Worm (Caenorhabditis elegans): ENCODE results near the gene ceh-89.
A peak's percentile ranks its signal among the peaks of the same experiment; 100 is the strongest.

Gene ceh-89

DNA sequence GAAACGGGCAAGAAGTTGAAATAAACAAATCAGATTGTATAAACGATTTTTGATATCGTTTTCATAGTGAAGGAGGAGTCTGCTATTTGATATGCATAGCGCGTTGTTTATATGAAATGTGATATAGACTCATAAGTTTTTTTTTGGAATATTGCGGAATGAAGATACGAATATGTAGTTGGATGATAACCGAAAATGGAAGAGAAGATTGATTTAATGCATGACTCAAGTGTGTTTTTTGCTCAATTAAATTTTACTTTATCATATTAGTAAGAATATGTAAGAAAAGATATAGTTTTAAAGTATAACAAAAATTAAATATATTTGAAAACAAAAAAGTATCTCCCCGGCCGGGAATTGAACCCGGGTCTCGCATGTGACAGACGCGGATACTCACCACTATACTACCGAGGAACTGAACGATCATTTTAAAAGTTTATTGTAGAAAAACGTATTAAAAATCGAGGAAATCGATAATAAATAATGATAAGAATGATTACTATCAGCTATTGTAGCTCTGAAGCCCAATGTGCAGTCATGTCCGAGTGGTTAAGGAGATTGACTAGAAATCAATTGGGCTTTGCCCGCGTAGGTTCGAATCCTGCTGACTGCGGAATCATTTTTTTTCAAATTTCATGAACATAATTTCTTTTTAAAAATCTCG is 20.1 kb downstream of the ceh-89 start, which contains the start of gene lgc-25 (continued):
- TF ChIP-seq F52B5.7 (tag; optimal IDR thresholded peaks at IDR 0.05) (no peak), attf-6 (GFP tag; IDR thresholded peaks at IDR 0.05) (no peak), rcor-1 (GFP tag; IDR thresholded peaks at IDR 0.05) (0 out of 2 replicates have a peak, but pooled peaks have one; percentile 45), F49E8.2 (tag; optimal IDR thresholded peaks at IDR 0.05; ENCODE audit: insufficient read depth) (no peak), tbx-9 (tag; optimal IDR thresholded peaks at IDR 0.05; ENCODE audit: borderline replicate concordance) (no peak), madf-3 (GFP tag; IDR thresholded peaks at IDR 0.05) (no peak), sptf-2 (GFP tag; optimal IDR thresholded peaks at IDR 0.05) (no peak), lir-1 (GFP tag; conservative IDR thresholded peaks at IDR 0.05) (peak; percentile 65), snpc-4 (GFP tag; optimal IDR thresholded peaks at IDR 0.05) (peak; percentile 73), snpc-4 (tag; optimal IDR thresholded peaks at IDR 0.05) (peak in 3 of 4 experiments; percentile 73 to 77 (median 74)), pha-4 (tag; optimal IDR thresholded peaks at IDR 0.05) (no peak), bed-2 (GFP tag; IDR thresholded peaks at IDR 0.05) (0 out of 2 replicates have a peak, but pooled peaks have one; percentile 46), somi-1 (GFP tag; optimal IDR thresholded peaks at IDR 0.05) (no peak), efl-1 (GFP tag; optimal IDR thresholded peaks at IDR 0.05) (no peak), dox-1 (GFP tag; IDR thresholded peaks at IDR 0.05) (peak; percentile 66; the same call in 1 of the 2 replicates), hmg-1.2 (GFP tag; IDR thresholded peaks at IDR 0.05) (peak; percentile 75), sea-2 (GFP tag; IDR thresholded peaks at IDR 0.05) (no peak), nhr-27 (tag; optimal IDR thresholded peaks at IDR 0.05) (no peak), ekl-4 (GFP tag; IDR thresholded peaks at IDR 0.05) (no peak), attf-5 (GFP tag; optimal IDR thresholded peaks at IDR 0.05) (no peak), hsf-1 (GFP tag; IDR thresholded peaks at IDR 0.05) (no peak), unc-62 (GFP tag; optimal IDR thresholded peaks at IDR 0.05) (no peak), nhr-179 (tag; optimal IDR thresholded peaks at IDR 0.05) (peak; percentile 50), ceh-100 (GFP tag; IDR thresholded peaks at IDR 0.05) (no peak), B0336.3 (GFP tag; IDR thresholded peaks at IDR 0.05) (no peak), ZK185.1 (tag; optimal IDR thresholded peaks at IDR 0.05; ENCODE audit: poor library complexity, severe bottlenecking) (peak; percentile 85), mel-28 (tag; optimal IDR thresholded peaks at IDR 0.05; ENCODE audit: borderline replicate concordance) (no peak), lsl-1 (GFP tag; optimal IDR thresholded peaks at IDR 0.05) (no peak), zfh-2 (GFP tag; conservative IDR thresholded peaks at IDR 0.05) (no peak), aptf-3 (GFP tag; IDR thresholded peaks at IDR 0.05) (no peak), Y67H2A.10 (GFP tag; conservative IDR thresholded peaks at IDR 0.05) (no peak), nfya-2 (GFP tag; IDR thresholded peaks at IDR 0.05) (no peak), K11D2.4 (GFP tag; IDR thresholded peaks at IDR 0.05) (no peak), unc-130 (GFP tag; optimal IDR thresholded peaks at IDR 0.05) (peak; percentile 30), cebp-1 (GFP tag; IDR thresholded peaks at IDR 0.05) (0 out of 2 replicates have a peak, but pooled peaks have one; percentile 36), cebp-1 (tag; optimal IDR thresholded peaks at IDR 0.05) (no peak), C17E4.6 (GFP tag; IDR thresholded peaks at IDR 0.05) (no peak), Y53F4B.3 (GFP tag; IDR thresholded peaks at IDR 0.05) (no peak), F55B11.4 (tag; optimal IDR thresholded peaks at IDR 0.05; ENCODE audit: borderline replicate concordance, insufficient read depth) (no peak), K12H6.12 (tag; optimal IDR thresholded peaks at IDR 0.05) (no peak), cebp-2 (GFP tag; IDR thresholded peaks at IDR 0.05) (no peak), lin-35 (GFP tag; optimal IDR thresholded peaks at IDR 0.05) (no peak), F57C9.4 (tag; optimal IDR thresholded peaks at IDR 0.05) (no peak), B0035.1 (tag; optimal IDR thresholded peaks at IDR 0.05) (peak; percentile 63), sdz-38 (tag; optimal IDR thresholded peaks at IDR 0.05) (no peak), F23B12.7 (tag; optimal IDR thresholded peaks at IDR 0.05; ENCODE audit: insufficient read depth) (peak; percentile 86), F37B4.10 (GFP tag; IDR thresholded peaks at IDR 0.05) (no peak), ztf-3 (GFP tag; optimal IDR thresholded peaks at IDR 0.05) (no peak)

Measured in whole organism, young adult.